Fruit fly (Drosophila melanogaster): Measurements from ENCODE around the gene ND-13B.

Gene ND-13B

dm6 chr3L:10680177-10680576 lies 13.7 kb downstream of the ND-13B start:
- TF ChIP-seq pad (GFP tag; optimal IDR thresholded peaks at IDR 0.05) (no peak), kay (GFP tag; ENCODE audit: borderline replicate concordance) (peak; percentile 93)

dm6 chr3L:10679711-10680154 lies 14.2 kb downstream of the ND-13B start:
- TF ChIP-seq tj (GFP tag; optimal IDR thresholded peaks at IDR 0.05) = peak; percentile 11
- peak; percentile 7 for TF ChIP-seq CG7101 (tag; optimal IDR thresholded peaks at IDR 0.05)
- peak; percentile 20 for TF ChIP-seq CG14711 (tag; optimal IDR thresholded peaks at IDR 0.05)
- TF ChIP-seq toe (GFP tag; optimal IDR thresholded peaks at IDR 0.05) = no peak

- peak; percentile 78 for TF ChIP-seq Crg-1 (GFP tag; optimal IDR thresholded peaks at IDR 0.05)
- peak; percentile 96 for TF ChIP-seq bab1 (GFP tag; optimal IDR thresholded peaks at IDR 0.05)
- peak; percentile 96 for TF ChIP-seq CG33017 (tag; optimal IDR thresholded peaks at IDR 0.05)
- peak; percentile 75 for TF ChIP-seq Mnt (GFP tag; optimal IDR thresholded peaks at IDR 0.05)
- peak; percentile 78 for TF ChIP-seq ovo (GFP tag; optimal IDR thresholded peaks at IDR 0.05)
- TF ChIP-seq toe (GFP tag; optimal IDR thresholded peaks at IDR 0.05) = peak; percentile 86
- TF ChIP-seq CG7045 (GFP tag; optimal IDR thresholded peaks at IDR 0.05) = peak; percentile 96
- peak; percentile 89 for TF ChIP-seq CG12768 (GFP tag; optimal IDR thresholded peaks at IDR 0.05)
- TF ChIP-seq CG14711 (tag; optimal IDR thresholded peaks at IDR 0.05) = peak; percentile 82
- TF ChIP-seq cic (GFP tag; optimal IDR thresholded peaks at IDR 0.05) = peak; percentile 48
- TF ChIP-seq kay (GFP tag; ENCODE audit: borderline replicate concordance) = no peak
- peak; percentile 72 for TF ChIP-seq CG1620 (GFP tag; optimal IDR thresholded peaks at IDR 0.05)
- peak; percentile 94 for TF ChIP-seq CG5204 (GFP tag; optimal IDR thresholded peaks at IDR 0.05)
- TF ChIP-seq Clk (GFP tag; optimal IDR thresholded peaks at IDR 0.05) = peak; percentile 85
- peak; percentile 83 for TF ChIP-seq pad (GFP tag; optimal IDR thresholded peaks at IDR 0.05)
- TF ChIP-seq tj (GFP tag; optimal IDR thresholded peaks at IDR 0.05) = peak; percentile 78
- peak; percentile 89 for TF ChIP-seq Hr96 (GFP tag; optimal IDR thresholded peaks at IDR 0.05)
- TF ChIP-seq cnc (optimal IDR thresholded peaks at IDR 0.05) = no peak
- TF ChIP-seq CG11617 (GFP tag; optimal IDR thresholded peaks at IDR 0.05) = peak; percentile 95
- peak; percentile 95 for TF ChIP-seq CG7101 (tag; optimal IDR thresholded peaks at IDR 0.05)
Observed at dm6 chr3L:10678545-10679067, 15.3 kb downstream of the ND-13B start.

dm6 chr3L:10677816-10678215 lies 16.1 kb downstream of the ND-13B start:
- TF ChIP-seq Hr96 (GFP tag; optimal IDR thresholded peaks at IDR 0.05) (no peak), CG12768 (GFP tag; optimal IDR thresholded peaks at IDR 0.05) (no peak), ovo (GFP tag; optimal IDR thresholded peaks at IDR 0.05) (no peak), cnc (optimal IDR thresholded peaks at IDR 0.05) (no peak), kay (GFP tag; ENCODE audit: borderline replicate concordance) (peak; percentile 20)

dm6 chr3L:10675635-10676393 lies 18.1 kb downstream of the ND-13B start:
- peak; percentile 5 for TF ChIP-seq CG11617 (GFP tag; optimal IDR thresholded peaks at IDR 0.05)
- TF ChIP-seq CG12768 (GFP tag; optimal IDR thresholded peaks at IDR 0.05) = no peak
- no peak for TF ChIP-seq CG33017 (tag; optimal IDR thresholded peaks at IDR 0.05)
- peak; percentile 67 for TF ChIP-seq kay (GFP tag; ENCODE audit: borderline replicate concordance)
- peak; percentile 98 for TF ChIP-seq tj (GFP tag; optimal IDR thresholded peaks at IDR 0.05)
- no peak for TF ChIP-seq Clk (GFP tag; optimal IDR thresholded peaks at IDR 0.05)

dm6 chr3L:10674940-10675339 lies 19.0 kb downstream of the ND-13B start:
- peak; percentile 6 for TF ChIP-seq CG14711 (tag; optimal IDR thresholded peaks at IDR 0.05)
- no peak for TF ChIP-seq kay (GFP tag; ENCODE audit: borderline replicate concordance)

- TF ChIP-seq Crg-1 (GFP tag; optimal IDR thresholded peaks at IDR 0.05) = no peak
Observed at dm6 chr3L:10674145-10674547, 19.8 kb downstream of the ND-13B start.

- no peak for TF ChIP-seq cic (GFP tag; optimal IDR thresholded peaks at IDR 0.05)
- no peak for TF ChIP-seq Mnt (GFP tag; optimal IDR thresholded peaks at IDR 0.05)
- TF ChIP-seq CG12768 (GFP tag; optimal IDR thresholded peaks at IDR 0.05) = no peak
- TF ChIP-seq bab1 (GFP tag; optimal IDR thresholded peaks at IDR 0.05) = no peak
- TF ChIP-seq Hr96 (GFP tag; optimal IDR thresholded peaks at IDR 0.05) = no peak
- no peak for TF ChIP-seq Crg-1 (GFP tag; optimal IDR thresholded peaks at IDR 0.05)
- no peak for TF ChIP-seq CG5204 (GFP tag; optimal IDR thresholded peaks at IDR 0.05)
- no peak for TF ChIP-seq CG1620 (GFP tag; optimal IDR thresholded peaks at IDR 0.05)
- TF ChIP-seq tj (GFP tag; optimal IDR thresholded peaks at IDR 0.05) = no peak
- no peak for TF ChIP-seq CG7101 (tag; optimal IDR thresholded peaks at IDR 0.05)
- no peak for TF ChIP-seq CG33017 (tag; optimal IDR thresholded peaks at IDR 0.05)
- TF ChIP-seq CG11617 (GFP tag; optimal IDR thresholded peaks at IDR 0.05) = no peak
- TF ChIP-seq kay (GFP tag; ENCODE audit: borderline replicate concordance) = no peak
Observed at dm6 chr3L:10672540-10672939, 21.4 kb downstream of the ND-13B start.
